Worm (Caenorhabditis elegans) whole organism, early embryonic: ENCODE data around the gene pmp-1.

Experiments
- B0310.2 ChIP-seq: sonication (generic microtip); optimal IDR thresholded peaks from 2 replicates; lab custom pipeline; 2016; ENCODE audit warnings: mild to moderate bottlenecking, missing genetic modification characterization, missing compliant biosample characterization
- F13C5.2 ChIP-seq: sonication (generic microtip); optimal IDR thresholded peaks from 2 replicates; lab custom pipeline; 2017; ENCODE audit warnings: mild to moderate bottlenecking, missing genetic modification characterization, inconsistent platforms, missing compliant biosample characterization
- aly-1 ChIP-seq: sonication (generic microtip); optimal IDR thresholded peaks from 2 replicates; lab custom pipeline; 2016; ENCODE audit warnings: missing genetic modification characterization, missing compliant biosample characterization
- ama-1 ChIP-seq: fragments of 150-350 bp; optimal IDR thresholded peaks from 2 replicates; lab custom pipeline; 2014
- ceh-13 ChIP-seq: fragments of 200-800 bp; sonication (Bioruptor generic); optimal IDR thresholded peaks from 2 replicates; lab custom pipeline; 2018; ENCODE audit warnings: mild to moderate bottlenecking, missing genetic modification characterization, missing compliant biosample characterization
- ceh-36 ChIP-seq: sonication (generic microtip); optimal IDR thresholded peaks from 2 replicates; lab custom pipeline; 2016; ENCODE audit warnings: missing genetic modification characterization, inconsistent platforms, missing compliant biosample characterization
- ets-7 ChIP-seq: sonication (generic microtip); optimal IDR thresholded peaks from 2 replicates; lab custom pipeline; 2016; ENCODE audit warnings: missing genotype, missing genetic modification characterization, missing compliant biosample characterization
- flt-1 ChIP-seq: fragments of 200-800 bp; sonication (Bioruptor generic); IDR thresholded peaks from 2 replicates; pipeline ENCODE4 v1.3.6; 2022; ENCODE audit warnings: missing genetic modification characterization, missing compliant biosample characterization
- hmbx-1 ChIP-seq: sonication (generic microtip); optimal IDR thresholded peaks from 2 replicates; lab custom pipeline; 2016; ENCODE audit warnings: mild to moderate bottlenecking, missing genetic modification characterization, missing compliant biosample characterization
- hmg-4 ChIP-seq: fragments of 200-800 bp; sonication (Bioruptor generic); optimal IDR thresholded peaks from 2 replicates; lab custom pipeline; 2018; ENCODE audit warnings: mild to moderate bottlenecking, missing genetic modification characterization, missing compliant biosample characterization
- hnd-1 ChIP-seq: sonication (generic microtip); optimal IDR thresholded peaks from 2 replicates; lab custom pipeline; 2016; ENCODE audit warnings: missing genetic modification characterization, missing compliant biosample characterization
- pes-1 ChIP-seq: fragments of 200-800 bp; sonication (Bioruptor generic); IDR thresholded peaks from 2 replicates; pipeline ENCODE4 v1.3.6; 2022; ENCODE audit warnings: missing genetic modification reagents, missing genetic modification characterization, missing compliant biosample characterization
- scrt-1 ChIP-seq: fragments of 200-800 bp; sonication (Bioruptor generic); IDR thresholded peaks from 2 replicates; pipeline ENCODE4 v1.3.6; 2022; ENCODE audit warnings: missing genetic modification characterization, missing compliant biosample characterization
- sea-1 ChIP-seq: fragments of 200-800 bp; sonication (Bioruptor generic); conservative IDR thresholded peaks from 2 replicates; pipeline ENCODE4 v1.3.6; 2022; ENCODE audit warnings: missing genetic modification characterization, missing compliant biosample characterization
- tbx-11 ChIP-seq: fragments of 200-800 bp; sonication (Bioruptor generic); IDR thresholded peaks from 2 replicates; pipeline ENCODE4 v1.3.6; 2022; ENCODE audit warnings: missing genetic modification characterization, missing compliant biosample characterization
- tbx-37 ChIP-seq: fragments of 200-800 bp; sonication (Bioruptor generic); conservative IDR thresholded peaks from 2 replicates; pipeline ENCODE4 v1.3.6; 2022; ENCODE audit warnings: missing genetic modification reagents, missing genetic modification characterization, missing compliant biosample characterization
- tra-4 ChIP-seq: sonication (generic microtip); optimal IDR thresholded peaks from 2 replicates; lab custom pipeline; 2017; ENCODE audit warnings: missing genetic modification characterization, missing compliant biosample characterization

pmp-1 gene

ce11 chrII:6833781-6834339 lies 49.7 kb downstream of the pmp-1 start:
- peak; percentile 69 for TF ChIP-seq ceh-36 (tag; lab: Kevin White, UChicago)
- TF ChIP-seq aly-1 (tag; lab: Kevin White, UChicago) = peak; percentile 7
- no peak for TF ChIP-seq sea-1 (GFP tag; lab: Robert Waterston, UW)

- no peak for TF ChIP-seq tbx-11 (GFP tag; lab: Robert Waterston, UW)
- peak; percentile 13; the same call in 1 of the 2 replicates for TF ChIP-seq flt-1 (GFP tag; lab: Robert Waterston, UW)
- peak; percentile 63 for TF ChIP-seq hmg-4
- no peak for TF ChIP-seq scrt-1 (GFP tag; lab: Robert Waterston, UW)
Observed at ce11 chrII:6832695-6833389, 50.7 kb downstream of the pmp-1 start.

- TF ChIP-seq ceh-36 (tag; lab: Kevin White, UChicago) (no peak), scrt-1 (GFP tag; lab: Robert Waterston, UW) (no peak), tbx-37 (GFP tag; lab: Robert Waterston, UW) (no peak), aly-1 (tag; lab: Kevin White, UChicago) (no peak), B0310.2 (tag; lab: Kevin White, UChicago) (no peak), flt-1 (GFP tag; lab: Robert Waterston, UW) (no peak), F13C5.2 (tag; lab: Kevin White, UChicago) (no peak), pes-1 (GFP tag; lab: Robert Waterston, UW) (no peak)
Observed at ce11 chrII:6832207-6832606, 51.3 kb downstream of the pmp-1 start.

- TF ChIP-seq ets-7 (tag; lab: Kevin White, UChicago) (peak; percentile 12), hmbx-1 (tag; lab: Kevin White, UChicago) (no peak), ama-1 (lab: Kevin White, UChicago) (no peak), scrt-1 (GFP tag; lab: Robert Waterston, UW) (no peak), aly-1 (tag; lab: Kevin White, UChicago) (no peak), F13C5.2 (tag; lab: Kevin White, UChicago) (no peak), tbx-11 (GFP tag; lab: Robert Waterston, UW) (no peak), pes-1 (GFP tag; lab: Robert Waterston, UW) (no peak), flt-1 (GFP tag; lab: Robert Waterston, UW) (no peak), ceh-13 (GFP tag; lab: Kevin White, UChicago) (no peak), tra-4 (tag; lab: Kevin White, UChicago) (no peak), sea-1 (GFP tag; lab: Robert Waterston, UW) (0 out of 2 replicates have a peak, but pooled peaks have one; percentile 44), hnd-1 (tag; lab: Kevin White, UChicago) (no peak), ceh-36 (tag; lab: Kevin White, UChicago) (peak; percentile 83), tbx-37 (GFP tag; lab: Robert Waterston, UW) (no peak), B0310.2 (tag; lab: Kevin White, UChicago) (no peak), hmg-4 (peak; percentile 77)
Observed at ce11 chrII:6831531-6832201, 51.9 kb downstream of the pmp-1 start.

ce11 chrII:6830923-6831322 lies 52.6 kb downstream of the pmp-1 start:
- TF ChIP-seq hmbx-1 (tag; lab: Kevin White, UChicago) = no peak
- TF ChIP-seq flt-1 (GFP tag; lab: Robert Waterston, UW) = no peak
- peak; percentile 40 for TF ChIP-seq ceh-36 (tag; lab: Kevin White, UChicago)
- peak; percentile 57 for TF ChIP-seq hmg-4
- TF ChIP-seq ets-7 (tag; lab: Kevin White, UChicago) = no peak
- no peak for TF ChIP-seq scrt-1 (GFP tag; lab: Robert Waterston, UW)
- TF ChIP-seq pes-1 (GFP tag; lab: Robert Waterston, UW) = no peak
- TF ChIP-seq ama-1 (lab: Kevin White, UChicago) = no peak
- no peak for TF ChIP-seq B0310.2 (tag; lab: Kevin White, UChicago)
- no peak for TF ChIP-seq F13C5.2 (tag; lab: Kevin White, UChicago)
- no peak for TF ChIP-seq ceh-13 (GFP tag; lab: Kevin White, UChicago)
- no peak for TF ChIP-seq aly-1 (tag; lab: Kevin White, UChicago)
- no peak for TF ChIP-seq tbx-37 (GFP tag; lab: Robert Waterston, UW)
